Worm (Caenorhabditis elegans) whole organism, late embryonic: ENCODE data around the gene gba-2.

ENCODE experiments used
- che-1 ChIP-seq: sonication (generic microtip); optimal IDR thresholded peaks from 2 replicates; lab custom pipeline; 2016; ENCODE audit warnings: mild to moderate bottlenecking, missing genetic modification characterization, missing compliant biosample characterization
- fkh-10 ChIP-seq: fragments of 150-350 bp; optimal IDR thresholded peaks from 2 replicates; lab custom pipeline; 2014; ENCODE audit warnings: missing biosample characterization, missing genetic modification reagents, missing genetic modification characterization
- hlh-13 ChIP-seq: fragments of 200-800 bp; sonication (Bioruptor generic); optimal IDR thresholded peaks from 2 replicates; lab custom pipeline; 2018; ENCODE audit warnings: mild to moderate bottlenecking, missing genetic modification characterization, missing compliant biosample characterization
- hlh-6 ChIP-seq: sonication (generic microtip); optimal IDR thresholded peaks from 2 replicates; lab custom pipeline; 2016; ENCODE audit warnings: missing genotype, missing genetic modification characterization, missing compliant biosample characterization
- lin-11 ChIP-seq: fragments of 200-800 bp; sonication (Bioruptor generic); optimal IDR thresholded peaks from 2 replicates; lab custom pipeline; 2018; ENCODE audit warnings: mild to moderate bottlenecking, missing genetic modification characterization, missing compliant biosample characterization
- pax-1 ChIP-seq: fragments of 150-350 bp; optimal IDR thresholded peaks from 2 replicates; lab custom pipeline; 2014; ENCODE audit warnings: missing biosample characterization, missing genetic modification characterization
- pha-2 ChIP-seq: sonication (generic microtip); optimal IDR thresholded peaks from 2 replicates; lab custom pipeline; 2017; ENCODE audit warnings: mild to moderate bottlenecking, missing genetic modification characterization, missing compliant biosample characterization
- pqm-1 ChIP-seq: sonication (generic microtip); optimal IDR thresholded peaks from 2 replicates; lab custom pipeline; 2016; ENCODE audit warnings: missing genetic modification characterization, missing compliant biosample characterization
- pros-1 ChIP-seq: fragments of 150-350 bp; optimal IDR thresholded peaks from 2 replicates; lab custom pipeline; 2014; ENCODE audit warnings: missing biosample characterization, missing genetic modification reagents, missing genetic modification characterization
- sox-2 ChIP-seq: fragments of 200-800 bp; sonication (Bioruptor generic); IDR thresholded peaks from 2 replicates; pipeline ENCODE4 v1.3.6; 2022; ENCODE audit warnings: missing genetic modification reagents, missing genetic modification characterization, missing compliant biosample characterization
- syd-9 ChIP-seq: sonication (generic microtip); optimal IDR thresholded peaks from 2 replicates; lab custom pipeline; 2016; ENCODE audit warnings: mild to moderate bottlenecking, missing genetic modification characterization, moderate library complexity, missing compliant biosample characterization
- tbx-2 ChIP-seq: sonication (generic microtip); optimal IDR thresholded peaks from 2 replicates; lab custom pipeline; 2016; ENCODE audit warnings: missing genetic modification characterization, missing compliant biosample characterization
- zip-5 ChIP-seq: sonication (generic microtip); optimal IDR thresholded peaks from 2 replicates; lab custom pipeline; 2016; ENCODE audit warnings: missing genetic modification characterization, missing compliant biosample characterization
- ztf-16 ChIP-seq: sonication (generic microtip); optimal IDR thresholded peaks from 2 replicates; lab custom pipeline; 2017; ENCODE audit warnings: missing genetic modification characterization, missing compliant biosample characterization

DNA sequence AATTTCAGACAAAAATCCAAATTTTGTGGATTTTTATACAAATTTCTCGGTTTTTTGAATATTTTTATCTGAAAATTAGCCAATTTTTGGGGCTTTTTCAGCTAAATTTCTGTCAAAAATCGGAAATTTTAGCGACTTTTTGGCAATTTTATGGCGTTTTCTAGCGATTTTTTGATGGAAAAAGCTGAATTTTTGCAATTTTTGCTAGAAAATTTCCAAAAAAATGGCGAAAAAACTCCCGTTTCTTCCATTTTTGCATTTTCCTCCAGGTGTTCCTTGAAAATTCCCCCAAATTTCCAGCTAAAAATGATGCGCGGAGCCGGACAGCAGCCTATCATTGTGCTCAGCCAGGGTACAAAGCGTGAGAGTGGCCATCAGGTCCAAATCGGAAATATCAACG, 47.0 kb upstream of the gba-2 start, which contains the start of gene cct-3:
- TF ChIP-seq fkh-10: no peak
- TF ChIP-seq che-1 (tag; lab: Kevin White, UChicago): no peak
- no peak for TF ChIP-seq zip-5 (tag; lab: Kevin White, UChicago)
- TF ChIP-seq pax-1 (tag; lab: Kevin White, UChicago): no peak
- TF ChIP-seq pqm-1 (tag; lab: Kevin White, UChicago): no peak
- no peak for TF ChIP-seq lin-11 (tag; lab: Kevin White, UChicago)
- TF ChIP-seq ztf-16 (tag; lab: Kevin White, UChicago): no peak
- TF ChIP-seq sox-2: no peak
- no peak for TF ChIP-seq pros-1
- TF ChIP-seq tbx-2: no peak
- no peak for TF ChIP-seq pha-2 (tag; lab: Kevin White, UChicago)
- TF ChIP-seq syd-9: no peak
- TF ChIP-seq hlh-6 (tag; lab: Kevin White, UChicago): no peak
- no peak for TF ChIP-seq hlh-13
